Worm (Caenorhabditis elegans) whole organism, mixed stage, embryonic: ENCODE data around the gene Y110A2AR.1.

Experiments
- M03D4.4 ChIP-seq: sonication (generic microtip); optimal IDR thresholded peaks from 2 replicates; lab custom pipeline; 2017; ENCODE audit warnings: mild to moderate bottlenecking, missing genetic modification characterization, missing compliant biosample characterization
- bed-3 ChIP-seq: fragments of 200-800 bp; sonication (Bioruptor generic); optimal IDR thresholded peaks from 3 replicates; lab custom pipeline; 2018; ENCODE audit warnings: mild to moderate bottlenecking, missing genetic modification characterization, moderate library complexity, missing compliant biosample characterization
- blmp-1 ChIP-seq: fragments of 150-350 bp; optimal IDR thresholded peaks from 2 replicates; lab custom pipeline; 2014; ENCODE audit warnings: missing biosample characterization, missing genetic modification characterization
- ceh-39 ChIP-seq: fragments of 150-350 bp; optimal IDR thresholded peaks from 2 replicates; lab custom pipeline; 2014; ENCODE audit warnings: missing biosample characterization, missing genetic modification characterization
- ceh-43 ChIP-seq: fragments of 200-800 bp; sonication (Bioruptor generic); optimal IDR thresholded peaks from 2 replicates; lab custom pipeline; 2018; ENCODE audit warnings: mild to moderate bottlenecking, missing genetic modification characterization, moderate library complexity, missing compliant biosample characterization
- ceh-83 ChIP-seq: fragments of 200-800 bp; sonication (Bioruptor generic); optimal IDR thresholded peaks from 2 replicates; lab custom pipeline; 2018; ENCODE audit warnings: mild to moderate bottlenecking, missing genetic modification characterization, missing compliant biosample characterization
- ces-1 ChIP-seq: fragments of 150-350 bp; optimal IDR thresholded peaks from 2 replicates; lab custom pipeline; 2014; ENCODE audit warnings: missing biosample characterization, missing genetic modification reagents, missing genetic modification characterization
- cnd-1 ChIP-seq: fragments of 200-800 bp; sonication (Bioruptor generic); optimal IDR thresholded peaks from 2 replicates; lab custom pipeline; 2018; ENCODE audit warnings: mild to moderate bottlenecking, missing genetic modification characterization, missing compliant biosample characterization
- drap-1 ChIP-seq: fragments of 200-800 bp; sonication (Bioruptor generic); optimal IDR thresholded peaks from 3 replicates; lab custom pipeline; 2018; ENCODE audit warnings: mild to moderate bottlenecking, missing genetic modification characterization, missing compliant biosample characterization
- elt-1 ChIP-seq: sonication (generic microtip); optimal IDR thresholded peaks from 2 replicates; lab custom pipeline; 2017; ENCODE audit warnings: missing genetic modification characterization, mild to moderate bottlenecking, missing compliant biosample characterization, antibody characterized with exemption, moderate library complexity, borderline replicate concordance; ENCODE audit not compliant: insufficient read depth
- elt-3 ChIP-seq: fragments of 150-350 bp; optimal IDR thresholded peaks from 2 replicates; lab custom pipeline; 2014; ENCODE audit warnings: missing biosample characterization, missing genetic modification characterization
- flh-1 ChIP-seq: fragments of 200-800 bp; sonication (Bioruptor generic); optimal IDR thresholded peaks from 2 replicates; lab custom pipeline; 2018; ENCODE audit warnings: mild to moderate bottlenecking, missing genetic modification characterization, moderate library complexity, missing compliant biosample characterization
- ham-2 ChIP-seq: fragments of 200-800 bp; sonication (Bioruptor generic); optimal IDR thresholded peaks from 2 replicates; lab custom pipeline; 2018; ENCODE audit warnings: mild to moderate bottlenecking, missing genetic modification characterization, missing compliant biosample characterization
- lin-13 ChIP-seq: fragments of 150-350 bp; optimal IDR thresholded peaks from 2 replicates; lab custom pipeline; 2014; ENCODE audit warnings: missing biosample characterization, missing genetic modification characterization
- lsy-2 ChIP-seq: fragments of 150-350 bp; optimal IDR thresholded peaks from 2 replicates; lab custom pipeline; 2014; ENCODE audit warnings: missing biosample characterization, missing genetic modification characterization
- mab-5 ChIP-seq: fragments of 150-350 bp; optimal IDR thresholded peaks from 2 replicates; lab custom pipeline; 2014; ENCODE audit warnings: missing biosample characterization, missing genetic modification characterization
- mep-1 ChIP-seq: fragments of 150-350 bp; optimal IDR thresholded peaks from 2 replicates; lab custom pipeline; 2017; ENCODE audit warnings: missing biosample characterization, missing genetic modification reagents, missing genetic modification characterization, inconsistent platforms
- nhr-237 ChIP-seq: fragments of 150-350 bp; optimal IDR thresholded peaks from 2 replicates; lab custom pipeline; 2014; ENCODE audit warnings: missing biosample characterization, missing genetic modification characterization
- nhr-28 ChIP-seq: fragments of 150-350 bp; optimal IDR thresholded peaks from 2 replicates; lab custom pipeline; 2014; ENCODE audit warnings: missing biosample characterization, missing genetic modification characterization
- nhr-76 ChIP-seq: sonication (generic microtip); optimal IDR thresholded peaks from 2 replicates; lab custom pipeline; 2017; ENCODE audit warnings: missing biosample characterization, missing genetic modification characterization
- pha-4 ChIP-seq: fragments of 150-350 bp; optimal IDR thresholded peaks from 2 replicates; lab custom pipeline; 2018; ENCODE audit warnings: missing biosample characterization, missing genetic modification reagents, missing genetic modification characterization
- sem-2 ChIP-seq: fragments of 200-800 bp; sonication (Bioruptor generic); optimal IDR thresholded peaks from 2 replicates; lab custom pipeline; 2018; ENCODE audit warnings: mild to moderate bottlenecking, missing genetic modification characterization, missing compliant biosample characterization
- snpc-4 ChIP-seq: fragments of 150-350 bp; optimal IDR thresholded peaks from 2 replicates; lab custom pipeline; 2014; ENCODE audit warnings: missing biosample characterization, missing genetic modification characterization
- sptf-1 ChIP-seq: sonication (generic microtip); optimal IDR thresholded peaks from 2 replicates; lab custom pipeline; 2017; ENCODE audit warnings: mild to moderate bottlenecking, missing genetic modification characterization, moderate library complexity, missing compliant biosample characterization
- tbx-8 ChIP-seq: fragments of 200-800 bp; sonication (Bioruptor generic); optimal IDR thresholded peaks from 2 replicates; lab custom pipeline; 2018; ENCODE audit warnings: mild to moderate bottlenecking, missing genetic modification characterization, moderate library complexity, missing compliant biosample characterization
- unc-120 ChIP-seq: sonication (generic microtip); optimal IDR thresholded peaks from 2 replicates; lab custom pipeline; 2017; ENCODE audit warnings: missing genetic modification characterization, missing compliant biosample characterization; ENCODE audit not compliant: poor library complexity, severe bottlenecking
- unc-62 ChIP-seq: fragments of 150-350 bp; optimal IDR thresholded peaks from 2 replicates; lab custom pipeline; 2014; ENCODE audit warnings: missing biosample characterization, missing genetic modification reagents, missing genetic modification characterization
- ztf-11 ChIP-seq: fragments of 150-350 bp; optimal IDR thresholded peaks from 2 replicates; lab custom pipeline; 2014; ENCODE audit warnings: missing biosample characterization, missing genetic modification characterization

Gene Y110A2AR.1

DNA sequence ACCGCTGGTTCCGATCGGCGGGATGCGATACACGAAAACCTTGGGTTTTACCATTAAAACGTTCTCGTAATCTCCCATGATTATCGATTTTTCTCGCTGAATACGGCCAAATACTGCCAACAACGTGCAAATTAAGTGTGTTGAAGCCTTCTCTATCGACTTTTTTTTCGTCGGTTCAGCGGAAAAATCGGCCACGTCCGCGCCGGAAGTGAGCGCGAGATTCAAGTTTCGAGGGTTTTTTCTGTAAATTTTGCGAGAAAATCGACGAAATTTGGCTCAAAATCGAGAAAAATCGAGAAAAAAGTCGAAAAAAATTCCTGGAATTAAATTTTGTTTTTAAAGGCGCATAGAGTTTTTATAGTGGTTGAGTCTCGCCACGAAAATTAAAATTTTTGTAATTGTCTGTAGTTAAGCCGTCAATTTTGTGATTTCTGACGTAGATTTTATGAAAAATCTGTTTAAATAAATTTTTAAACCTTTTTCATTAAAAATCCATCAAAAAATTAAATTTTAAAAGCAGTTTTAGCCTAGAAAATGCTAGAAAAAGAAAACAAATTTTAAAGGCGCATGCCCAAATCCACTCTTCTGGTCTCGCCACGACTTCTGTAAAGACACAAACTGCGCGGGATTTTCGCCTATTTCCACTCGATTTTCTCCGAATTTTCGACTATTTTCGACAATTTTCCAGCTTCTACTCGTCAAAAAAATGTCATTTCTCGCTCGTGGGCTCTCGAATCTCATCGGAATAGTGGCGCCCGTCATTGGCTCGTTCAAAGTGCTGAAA is at the start of gene Y110A2AR.1, which contains the start of gene ncap-1:
Y110A2AR.1 (plus strand) TSS at position 637 of the 784 bp plus-strand sequence.
ncap-1 (minus strand) TSS at position 241 of the 784 bp plus-strand sequence.
- TF ChIP-seq pha-4 (tag; lab: Kevin White, UChicago) (no peak), lsy-2 (tag; lab: Kevin White, UChicago) (no peak), blmp-1 (no peak), ham-2 (GFP tag; lab: Kevin White, UChicago) (no peak), bed-3 (GFP tag; lab: Kevin White, UChicago) (no peak), drap-1 (GFP tag; lab: Kevin White, UChicago) (no peak), sem-2 (GFP tag; lab: Kevin White, UChicago) (no peak), elt-3 (tag; lab: Kevin White, UChicago) (no peak), mab-5 (tag; lab: Kevin White, UChicago) (no peak), unc-62 (GFP tag; lab: Kevin White, UChicago) (no peak), M03D4.4 (tag; lab: Kevin White, UChicago) (no peak), ceh-39 (tag; lab: Kevin White, UChicago) (no peak), sptf-1 (no peak)
- TF ChIP-seq, all 35 proteins: peak for 0

DNA sequence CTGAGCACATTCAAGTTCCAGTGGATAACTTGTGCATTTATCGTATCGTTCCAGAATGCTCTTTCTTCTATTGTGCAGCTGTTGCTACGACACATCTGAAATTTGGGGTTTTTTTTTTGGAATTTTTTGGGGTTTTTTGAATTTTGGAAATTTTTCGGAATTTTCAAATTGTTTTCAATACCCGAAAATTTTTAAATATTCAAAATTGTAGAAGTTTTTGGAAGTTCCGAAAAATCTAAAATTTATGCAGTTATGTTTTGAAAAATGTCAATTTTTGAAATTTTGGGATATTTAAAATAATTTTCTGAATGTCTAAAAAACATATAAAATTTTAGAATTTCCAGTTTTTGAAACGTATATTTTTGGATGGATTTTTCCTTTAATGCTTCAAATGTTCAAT is 47.7 kb upstream of the Y110A2AR.1 start, which contains the start of gene Y110A2AL.10:
Y110A2AL.10 (minus strand) TSS at position 101 of the 400 bp plus-strand sequence.
- TF ChIP-seq lin-13 (tag; lab: Kevin White, UChicago), result no peak
- no peak for TF ChIP-seq ceh-43 (GFP tag; lab: Kevin White, UChicago)
- no peak for TF ChIP-seq mep-1
- no peak for TF ChIP-seq nhr-28 (tag; lab: Kevin White, UChicago)
- TF ChIP-seq lsy-2 (tag; lab: Kevin White, UChicago), result no peak
- TF ChIP-seq pha-4 (tag; lab: Kevin White, UChicago), result no peak
- no peak for TF ChIP-seq nhr-237 (tag; lab: Kevin White, UChicago)
- TF ChIP-seq ces-1 (GFP tag; lab: Kevin White, UChicago), result no peak
- no peak for TF ChIP-seq bed-3 (GFP tag; lab: Kevin White, UChicago)
- no peak for TF ChIP-seq elt-3 (tag; lab: Kevin White, UChicago)
- no peak for TF ChIP-seq ceh-39 (tag; lab: Kevin White, UChicago)
- TF ChIP-seq ceh-83 (GFP tag; lab: Kevin White, UChicago), result no peak
- TF ChIP-seq elt-1 (tag; lab: Kevin White, UChicago), result no peak
- TF ChIP-seq tbx-8 (GFP tag; lab: Kevin White, UChicago), result no peak
- no peak for TF ChIP-seq blmp-1

DNA sequence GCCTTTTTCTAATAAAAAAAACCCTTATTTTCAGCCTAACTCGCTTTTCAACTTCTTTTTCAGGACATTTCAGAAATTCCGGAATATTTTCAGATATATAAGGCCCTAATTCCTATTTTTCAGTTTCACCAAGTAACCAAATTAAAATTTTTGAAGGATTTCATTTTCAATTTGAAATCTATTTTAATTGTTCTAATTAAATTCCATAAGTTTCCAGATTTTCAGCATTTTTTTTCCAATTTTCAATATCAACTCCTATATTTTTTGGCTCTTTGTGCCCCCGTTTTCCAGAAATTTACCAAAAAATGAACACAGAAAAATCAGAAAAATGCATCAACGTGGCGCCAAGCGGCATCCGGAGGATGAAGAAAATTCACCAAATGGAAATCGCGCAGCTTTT is 44.7 kb upstream of the Y110A2AR.1 start, which contains the start of gene Y110A2AL.1:
Y110A2AL.1 (plus strand) TSS at position 301 of the 400 bp plus-strand sequence.
- no peak for TF ChIP-seq elt-1 (tag; lab: Kevin White, UChicago)
- TF ChIP-seq ceh-43 (GFP tag; lab: Kevin White, UChicago), result no peak
- TF ChIP-seq ham-2 (GFP tag; lab: Kevin White, UChicago), result no peak
- TF ChIP-seq elt-3 (tag; lab: Kevin White, UChicago), result no peak
- TF ChIP-seq snpc-4 (tag; lab: Kevin White, UChicago), result no peak
- no peak for TF ChIP-seq lin-13 (tag; lab: Kevin White, UChicago)
- TF ChIP-seq unc-62 (GFP tag; lab: Kevin White, UChicago), result no peak
- no peak for TF ChIP-seq ztf-11 (tag; lab: Kevin White, UChicago)
- TF ChIP-seq nhr-76 (tag; lab: Kevin White, UChicago), result no peak
- TF ChIP-seq drap-1 (GFP tag; lab: Kevin White, UChicago), result no peak
- no peak for TF ChIP-seq unc-120 (tag; lab: Kevin White, UChicago)
- TF ChIP-seq flh-1 (GFP tag; lab: Kevin White, UChicago), result no peak
- no peak for TF ChIP-seq blmp-1
- no peak for TF ChIP-seq lsy-2 (tag; lab: Kevin White, UChicago)
- no peak for TF ChIP-seq nhr-28 (tag; lab: Kevin White, UChicago)
- TF ChIP-seq nhr-237 (tag; lab: Kevin White, UChicago), result no peak

DNA sequence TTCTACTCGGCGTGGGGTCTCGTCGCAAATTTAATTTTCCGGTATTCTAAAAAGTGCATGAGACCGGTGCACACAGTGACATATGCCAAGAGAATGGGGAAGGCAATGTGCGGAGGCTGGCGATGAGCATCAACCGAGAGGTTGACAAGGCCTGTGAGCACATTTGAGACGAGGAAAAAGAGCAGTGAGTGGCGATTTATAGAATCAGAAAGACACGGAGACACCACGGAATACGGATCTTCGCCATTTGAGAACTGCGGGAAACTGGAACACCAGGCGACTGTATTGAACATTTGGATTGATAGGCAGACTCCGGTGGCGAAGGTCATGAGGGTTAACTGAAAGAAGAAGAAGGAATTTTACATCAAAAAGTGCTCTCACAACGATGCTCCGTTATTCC is 40.6 kb upstream of the Y110A2AR.1 start:
- TF ChIP-seq ceh-83 (GFP tag; lab: Kevin White, UChicago), result no peak

ce11 chrII:2881088-2881487 is 38.4 kb upstream of the Y110A2AR.1 start:
- TF ChIP-seq sptf-1 (no peak), cnd-1 (tag; lab: Kevin White, UChicago) (no peak), blmp-1 (no peak)
